Worm (Caenorhabditis elegans) whole organism, early embryonic: ENCODE measurements around the gene F48C5.2.

ENCODE experiments used
- F13C5.2 ChIP-seq: sonication (generic microtip); optimal IDR thresholded peaks from 2 replicates; lab custom pipeline; 2017; ENCODE audit warnings: mild to moderate bottlenecking, missing genetic modification characterization, inconsistent platforms, missing compliant biosample characterization
- aly-1 ChIP-seq: sonication (generic microtip); optimal IDR thresholded peaks from 2 replicates; lab custom pipeline; 2016; ENCODE audit warnings: missing genetic modification characterization, missing compliant biosample characterization
- ama-1 ChIP-seq: fragments of 150-350 bp; optimal IDR thresholded peaks from 2 replicates; lab custom pipeline; 2014
- ceh-13 ChIP-seq: fragments of 200-800 bp; sonication (Bioruptor generic); optimal IDR thresholded peaks from 2 replicates; lab custom pipeline; 2018; ENCODE audit warnings: mild to moderate bottlenecking, missing genetic modification characterization, missing compliant biosample characterization
- ceh-36 ChIP-seq: sonication (generic microtip); optimal IDR thresholded peaks from 2 replicates; lab custom pipeline; 2016; ENCODE audit warnings: missing genetic modification characterization, inconsistent platforms, missing compliant biosample characterization
- ets-7 ChIP-seq: sonication (generic microtip); optimal IDR thresholded peaks from 2 replicates; lab custom pipeline; 2016; ENCODE audit warnings: missing genotype, missing genetic modification characterization, missing compliant biosample characterization
- flt-1 ChIP-seq: fragments of 200-800 bp; sonication (Bioruptor generic); IDR thresholded peaks from 2 replicates; pipeline ENCODE4 v1.3.6; 2022; ENCODE audit warnings: missing genetic modification characterization, missing compliant biosample characterization
- hmbx-1 ChIP-seq: sonication (generic microtip); optimal IDR thresholded peaks from 2 replicates; lab custom pipeline; 2016; ENCODE audit warnings: mild to moderate bottlenecking, missing genetic modification characterization, missing compliant biosample characterization
- pes-1 ChIP-seq: fragments of 200-800 bp; sonication (Bioruptor generic); IDR thresholded peaks from 2 replicates; pipeline ENCODE4 v1.3.6; 2022; ENCODE audit warnings: missing genetic modification reagents, missing genetic modification characterization, missing compliant biosample characterization
- scrt-1 ChIP-seq: fragments of 200-800 bp; sonication (Bioruptor generic); IDR thresholded peaks from 2 replicates; pipeline ENCODE4 v1.3.6; 2022; ENCODE audit warnings: missing genetic modification characterization, missing compliant biosample characterization
- sea-1 ChIP-seq: fragments of 200-800 bp; sonication (Bioruptor generic); conservative IDR thresholded peaks from 2 replicates; pipeline ENCODE4 v1.3.6; 2022; ENCODE audit warnings: missing genetic modification characterization, missing compliant biosample characterization
- tbx-11 ChIP-seq: fragments of 200-800 bp; sonication (Bioruptor generic); IDR thresholded peaks from 2 replicates; pipeline ENCODE4 v1.3.6; 2022; ENCODE audit warnings: missing genetic modification characterization, missing compliant biosample characterization
- tra-4 ChIP-seq: sonication (generic microtip); optimal IDR thresholded peaks from 2 replicates; lab custom pipeline; 2017; ENCODE audit warnings: missing genetic modification characterization, missing compliant biosample characterization

ce11 chrX:11414837-11415550 lies 39.1 kb downstream of the F48C5.2 start, which contains the start of gene pek-1:
- TF ChIP-seq aly-1 (no peak), sea-1 (GFP tag; lab: Robert Waterston, UW) (no peak), F13C5.2 (tag; lab: Kevin White, UChicago) (no peak), flt-1 (no peak), ama-1 (lab: Kevin White, UChicago) (no peak), tra-4 (tag; lab: Kevin White, UChicago) (no peak), ceh-36 (no peak), scrt-1 (GFP tag; lab: Robert Waterston, UW) (no peak), tbx-11 (GFP tag; lab: Robert Waterston, UW) (no peak), hmbx-1 (tag; lab: Kevin White, UChicago) (no peak), pes-1 (GFP tag; lab: Robert Waterston, UW) (no peak), ceh-13 (GFP tag; lab: Kevin White, UChicago) (no peak), ets-7 (tag; lab: Kevin White, UChicago) (no peak)
